Worm (Caenorhabditis elegans): ENCODE data around the gene W03F8.6.
A peak's percentile ranks its signal among the peaks of the same experiment; 100 is the strongest.
"Not testable (repeated sequence)": the region's sequence is repeated elsewhere in the genome, so short reads cannot be mapped to it uniquely, and the experiment has no call there.

Gene W03F8.6

ce11 chrIV:5162941-5163340, 23.4 kb downstream of the W03F8.6 start, which contains the start of the genes nspd-3 and C24D10.2:
Gene nspd-3, minus strand, starts transcription at chrIV:5163041.
Gene C24D10.2, plus strand, starts transcription at chrIV:5163339.
- TF ChIP-seq unc-62 (GFP tag; optimal IDR thresholded peaks at IDR 0.05); snpc-4 (tag; optimal IDR thresholded peaks at IDR 0.05); aly-2 (tag; optimal IDR thresholded peaks at IDR 0.05): not testable (repeated sequence)

ce11 chrIV:5160171-5160570, 26.2 kb downstream of the W03F8.6 start, which contains the start of the genes C24D10.6 and C24D10.4:
Gene C24D10.6, minus strand, starts transcription at chrIV:5160248.
Gene C24D10.4, plus strand, starts transcription at chrIV:5160522.
- no peak for TF ChIP-seq sem-4 (tag; optimal IDR thresholded peaks at IDR 0.05)
- no peak for TF ChIP-seq snpc-4 (tag; optimal IDR thresholded peaks at IDR 0.05)
- no peak for TF ChIP-seq egl-27 (tag; optimal IDR thresholded peaks at IDR 0.05)
- no peak for TF ChIP-seq elt-1 (tag; optimal IDR thresholded peaks at IDR 0.05)
- no peak for TF ChIP-seq F13H6.1 (tag; optimal IDR thresholded peaks at IDR 0.05)
- TF ChIP-seq ama-1 (optimal IDR thresholded peaks at IDR 0.05), result no peak
- no peak for TF ChIP-seq R02D3.7 (tag; optimal IDR thresholded peaks at IDR 0.05)
- no peak for TF ChIP-seq elt-3 (tag; optimal IDR thresholded peaks at IDR 0.05)
- no peak for TF ChIP-seq ztf-4 (tag; optimal IDR thresholded peaks at IDR 0.05)
- TF ChIP-seq mdl-1 (tag; optimal IDR thresholded peaks at IDR 0.05), result no peak
- no peak for TF ChIP-seq nhr-21 (tag; optimal IDR thresholded peaks at IDR 0.05)
- TF ChIP-seq alr-1 (tag; optimal IDR thresholded peaks at IDR 0.05), result no peak
- TF ChIP-seq lin-13 (GFP tag; optimal IDR thresholded peaks at IDR 0.05), result peak; percentile 36
- TF ChIP-seq unc-39 (tag; optimal IDR thresholded peaks at IDR 0.05), result no peak
- TF ChIP-seq nhr-77 (tag; optimal IDR thresholded peaks at IDR 0.05), result no peak
- TF ChIP-seq ztf-11 (tag; optimal IDR thresholded peaks at IDR 0.05), result no peak
- no peak for TF ChIP-seq ZK546.5 (tag; optimal IDR thresholded peaks at IDR 0.05)
- no peak for TF ChIP-seq ceh-16 (tag; optimal IDR thresholded peaks at IDR 0.05)
- TF ChIP-seq crh-2 (tag; optimal IDR thresholded peaks at IDR 0.05), result peak; percentile 30
- TF ChIP-seq ztf-1 (GFP tag; conservative IDR thresholded peaks at IDR 0.05), result no peak
- TF ChIP-seq aly-2 (tag; optimal IDR thresholded peaks at IDR 0.05), result no peak
- TF ChIP-seq gmeb-1 (tag; optimal IDR thresholded peaks at IDR 0.05), result peak; percentile 72
- TF ChIP-seq lin-39 (tag; optimal IDR thresholded peaks at IDR 0.05), result no peak
- TF ChIP-seq ceh-82 (tag; optimal IDR thresholded peaks at IDR 0.05), result no peak
- no peak for TF ChIP-seq Y55F3AM.14 (GFP tag; optimal IDR thresholded peaks at IDR 0.05)
- TF ChIP-seq nhr-12 (tag; optimal IDR thresholded peaks at IDR 0.05), result no peak
- no peak for TF ChIP-seq peb-1 (tag; optimal IDR thresholded peaks at IDR 0.05)
- TF ChIP-seq mab-5 (tag; optimal IDR thresholded peaks at IDR 0.05), result no peak
- TF ChIP-seq blmp-1 (tag; optimal IDR thresholded peaks at IDR 0.05; ENCODE audit: insufficient read depth), result no peak
- TF ChIP-seq skn-1 (tag; optimal IDR thresholded peaks at IDR 0.05), result no peak
- peak; percentile 34 for TF ChIP-seq sma-3 (GFP tag; optimal IDR thresholded peaks at IDR 0.05)
- no peak for TF ChIP-seq nhr-23 (tag; optimal IDR thresholded peaks at IDR 0.05)
- peak; percentile 21 for TF ChIP-seq sma-9 (GFP tag; optimal IDR thresholded peaks at IDR 0.05)
- no peak for TF ChIP-seq sma-9 (tag; optimal IDR thresholded peaks at IDR 0.05)
- peak; percentile 78 for TF ChIP-seq unc-55 (GFP tag; optimal IDR thresholded peaks at IDR 0.05)
- TF ChIP-seq mbf-1 (tag; optimal IDR thresholded peaks at IDR 0.05), result no peak
- TF ChIP-seq unc-62 (GFP tag; optimal IDR thresholded peaks at IDR 0.05), result no peak
- no peak for TF ChIP-seq nhr-129 (tag; optimal IDR thresholded peaks at IDR 0.05)
- no peak for TF ChIP-seq zag-1 (tag; optimal IDR thresholded peaks at IDR 0.05)
- TF ChIP-seq fos-1 (tag; optimal IDR thresholded peaks at IDR 0.05), result no peak
- TF ChIP-seq lsy-2 (tag; optimal IDR thresholded peaks at IDR 0.05), result peak; percentile 26 to 80
- no peak for TF ChIP-seq nhr-11 (tag; optimal IDR thresholded peaks at IDR 0.05)
- TF ChIP-seq nhr-237 (tag; optimal IDR thresholded peaks at IDR 0.05), result no peak
- TF ChIP-seq dmd-4 (tag; optimal IDR thresholded peaks at IDR 0.05), result no peak
- TF ChIP-seq nhr-6 (tag; optimal IDR thresholded peaks at IDR 0.05), result no peak
- TF ChIP-seq nhr-10 (tag; optimal IDR thresholded peaks at IDR 0.05), result no peak
- peak; percentile 75 for TF ChIP-seq C34F6.9 (tag; optimal IDR thresholded peaks at IDR 0.05)
- no peak for TF ChIP-seq nhr-25 (tag; optimal IDR thresholded peaks at IDR 0.05)
- TF ChIP-seq lin-11 (tag; optimal IDR thresholded peaks at IDR 0.05), result no peak

Measured in whole organism, L2 larva.